Worm (Caenorhabditis elegans) whole organism, late embryonic: ENCODE data around the gene acs-11.

ENCODE experiments used
- C38D4.7 ChIP-seq: fragments of 200-800 bp; sonication (Bioruptor generic); optimal IDR thresholded peaks from 2 replicates; lab custom pipeline; 2018; ENCODE audit warnings: mild to moderate bottlenecking, missing genetic modification characterization, moderate library complexity, missing compliant biosample characterization
- K02D7.2 ChIP-seq: sonication (generic microtip); optimal IDR thresholded peaks from 2 replicates; lab custom pipeline; 2017; ENCODE audit warnings: mild to moderate bottlenecking, missing genetic modification characterization, missing compliant biosample characterization
- ceh-14 ChIP-seq: sonication (generic microtip); optimal IDR thresholded peaks from 2 replicates; lab custom pipeline; 2016; ENCODE audit warnings: missing genotype, missing genetic modification characterization, missing compliant biosample characterization
- ceh-18 ChIP-seq: sonication (generic microtip); optimal IDR thresholded peaks from 2 replicates; lab custom pipeline; 2016; ENCODE audit warnings: missing genetic modification characterization, missing compliant biosample characterization
- ceh-2 ChIP-seq: sonication (generic microtip); optimal IDR thresholded peaks from 2 replicates; lab custom pipeline; 2016; ENCODE audit warnings: missing genotype, missing genetic modification characterization, missing compliant biosample characterization
- ceh-22 ChIP-seq: sonication (generic microtip); optimal IDR thresholded peaks from 2 replicates; lab custom pipeline; 2017; ENCODE audit warnings: missing biosample characterization, missing genetic modification characterization
- ceh-30 ChIP-seq: fragments of 150-350 bp; optimal IDR thresholded peaks from 2 replicates; lab custom pipeline; 2014; ENCODE audit warnings: missing biosample characterization, missing genetic modification characterization
- ceh-31 ChIP-seq: sonication (generic microtip); optimal IDR thresholded peaks from 2 replicates; lab custom pipeline; 2016; ENCODE audit warnings: missing genetic modification characterization, missing compliant biosample characterization
- ceh-34 ChIP-seq: sonication (generic microtip); optimal IDR thresholded peaks from 2 replicates; lab custom pipeline; 2016; ENCODE audit warnings: mild to moderate bottlenecking, missing genetic modification characterization, missing compliant biosample characterization
- ceh-6 ChIP-seq: fragments of 200-800 bp; sonication (Bioruptor generic); optimal IDR thresholded peaks from 2 replicates; lab custom pipeline; 2018; ENCODE audit warnings: mild to moderate bottlenecking, missing genetic modification characterization, missing compliant biosample characterization
- ceh-9 ChIP-seq: sonication (generic microtip); optimal IDR thresholded peaks from 2 replicates; lab custom pipeline; 2016; ENCODE audit warnings: mild to moderate bottlenecking, missing genetic modification characterization, inconsistent platforms, missing compliant biosample characterization
- dmd-4 ChIP-seq: sonication (generic microtip); optimal IDR thresholded peaks from 2 replicates; lab custom pipeline; 2016; ENCODE audit warnings: borderline replicate concordance, missing genetic modification characterization, missing compliant biosample characterization
- dve-1 ChIP-seq: sonication (generic microtip); optimal IDR thresholded peaks from 2 replicates; lab custom pipeline; 2017; ENCODE audit warnings: antibody characterized with exemption, mild to moderate bottlenecking, missing genetic modification characterization, missing compliant biosample characterization
- elt-2 ChIP-seq: sonication (generic microtip); optimal IDR thresholded peaks from 2 replicates; lab custom pipeline; 2016; ENCODE audit warnings: missing genetic modification reagents, missing genetic modification characterization, missing compliant biosample characterization
- eyg-1 ChIP-seq: sonication (generic microtip); optimal IDR thresholded peaks from 2 replicates; lab custom pipeline; 2016; ENCODE audit warnings: missing genotype, missing genetic modification characterization, missing compliant biosample characterization
- fax-1 ChIP-seq: sonication (generic microtip); optimal IDR thresholded peaks from 2 replicates; lab custom pipeline; 2016; ENCODE audit warnings: missing genotype, missing genetic modification characterization, missing compliant biosample characterization
- fkh-6 ChIP-seq: sonication (generic microtip); optimal IDR thresholded peaks from 2 replicates; lab custom pipeline; 2016; ENCODE audit warnings: missing genetic modification characterization, missing compliant biosample characterization
- gmeb-2 ChIP-seq: sonication (generic microtip); optimal IDR thresholded peaks from 2 replicates; lab custom pipeline; 2016; ENCODE audit warnings: missing genetic modification characterization, inconsistent platforms, missing compliant biosample characterization
- hlh-13 ChIP-seq: fragments of 200-800 bp; sonication (Bioruptor generic); optimal IDR thresholded peaks from 2 replicates; lab custom pipeline; 2018; ENCODE audit warnings: mild to moderate bottlenecking, missing genetic modification characterization, missing compliant biosample characterization
- hlh-15 ChIP-seq: sonication (generic microtip); optimal IDR thresholded peaks from 2 replicates; lab custom pipeline; 2016; ENCODE audit warnings: missing genetic modification characterization, missing compliant biosample characterization
- hlh-6 ChIP-seq: sonication (generic microtip); optimal IDR thresholded peaks from 2 replicates; lab custom pipeline; 2016; ENCODE audit warnings: missing genotype, missing genetic modification characterization, missing compliant biosample characterization
- hlh-8 ChIP-seq: sonication (generic microtip); optimal IDR thresholded peaks from 2 replicates; lab custom pipeline; 2016; ENCODE audit warnings: missing genotype, missing genetic modification characterization, missing compliant biosample characterization
- lim-6 ChIP-seq: sonication (generic microtip); optimal IDR thresholded peaks from 2 replicates; lab custom pipeline; 2016; ENCODE audit warnings: missing genetic modification characterization, missing compliant biosample characterization
- madf-2 ChIP-seq: sonication (generic microtip); optimal IDR thresholded peaks from 2 replicates; lab custom pipeline; 2017; ENCODE audit warnings: missing genetic modification characterization, missing compliant biosample characterization
- nhr-232 ChIP-seq: sonication (generic microtip); optimal IDR thresholded peaks from 2 replicates; lab custom pipeline; 2016; ENCODE audit warnings: missing genetic modification characterization, missing compliant biosample characterization
- npax-4 ChIP-seq: sonication (generic microtip); optimal IDR thresholded peaks from 2 replicates; lab custom pipeline; 2016; ENCODE audit warnings: missing genetic modification characterization, missing compliant biosample characterization
- odd-2 ChIP-seq: sonication (generic microtip); optimal IDR thresholded peaks from 2 replicates; lab custom pipeline; 2017; ENCODE audit warnings: antibody characterized with exemption, mild to moderate bottlenecking, missing genetic modification characterization, missing compliant biosample characterization
- pag-3 ChIP-seq: sonication (generic microtip); optimal IDR thresholded peaks from 2 replicates; lab custom pipeline; 2016; ENCODE audit warnings: missing compliant biosample characterization, missing genetic modification characterization, borderline replicate concordance
- pros-1 ChIP-seq: fragments of 150-350 bp; optimal IDR thresholded peaks from 2 replicates; lab custom pipeline; 2014; ENCODE audit warnings: missing biosample characterization, missing genetic modification reagents, missing genetic modification characterization
- rnt-1 ChIP-seq: sonication (generic microtip); optimal IDR thresholded peaks from 2 replicates; lab custom pipeline; 2016; ENCODE audit warnings: missing genetic modification characterization, missing compliant biosample characterization
- sdc-2 ChIP-seq: sonication (generic microtip); optimal IDR thresholded peaks from 2 replicates; lab custom pipeline; 2016; ENCODE audit warnings: missing genotype, missing genetic modification characterization, missing compliant biosample characterization
- sox-4 ChIP-seq: sonication (generic microtip); optimal IDR thresholded peaks from 2 replicates; lab custom pipeline; 2017; ENCODE audit warnings: mild to moderate bottlenecking, missing genetic modification characterization, inconsistent platforms, missing compliant biosample characterization
- syd-9 ChIP-seq: sonication (generic microtip); optimal IDR thresholded peaks from 2 replicates; lab custom pipeline; 2016; ENCODE audit warnings: mild to moderate bottlenecking, missing genetic modification characterization, moderate library complexity, missing compliant biosample characterization
- tbx-2 ChIP-seq: sonication (generic microtip); optimal IDR thresholded peaks from 2 replicates; lab custom pipeline; 2016; ENCODE audit warnings: missing genetic modification characterization, missing compliant biosample characterization
- unc-3 ChIP-seq, 2 experiments: fragments of 200-800 bp in 1 of 2; sonication (Bioruptor generic) in 1 of 2; sonication (generic microtip) in 1 of 2; conservative IDR thresholded peaks in 1 of 2; optimal IDR thresholded peaks in 1 of 2; 2 replicates each; pipeline versions ENCODE4 v1.3.6 to Lab custom; 2016 to 2022; ENCODE audit warnings: missing compliant biosample characterization in 2 of 2, missing genetic modification characterization in 2 of 2, missing genetic modification reagents in 1 of 2
- unc-55 ChIP-seq: sonication (generic microtip); optimal IDR thresholded peaks from 2 replicates; lab custom pipeline; 2017; ENCODE audit warnings: missing biosample characterization, missing genetic modification reagents, missing genetic modification characterization
- unc-86 ChIP-seq: sonication (generic microtip); optimal IDR thresholded peaks from 2 replicates; lab custom pipeline; 2016; ENCODE audit warnings: missing genetic modification characterization, missing compliant biosample characterization
- zip-5 ChIP-seq: sonication (generic microtip); optimal IDR thresholded peaks from 2 replicates; lab custom pipeline; 2016; ENCODE audit warnings: missing genetic modification characterization, missing compliant biosample characterization
- ztf-16 ChIP-seq: sonication (generic microtip); optimal IDR thresholded peaks from 2 replicates; lab custom pipeline; 2017; ENCODE audit warnings: missing genetic modification characterization, missing compliant biosample characterization

The acs-11 gene

DNA sequence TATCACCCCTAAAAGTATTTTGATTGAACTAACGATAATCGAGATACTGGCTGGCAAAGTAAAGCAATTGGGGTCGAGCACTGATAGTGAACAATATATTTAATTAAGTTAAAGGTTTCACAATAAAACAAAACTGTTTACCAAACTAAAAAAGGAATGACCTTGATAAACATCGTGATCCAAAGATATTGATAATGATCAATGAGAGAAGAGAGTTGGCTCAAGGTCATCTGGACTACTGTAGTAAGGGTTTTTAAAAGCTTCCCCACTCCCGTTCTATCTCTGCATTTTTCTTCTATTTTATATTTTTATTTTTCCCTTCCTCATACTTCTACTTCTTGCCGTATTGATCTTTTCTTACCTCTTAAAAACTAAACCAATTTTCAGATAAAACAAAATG, 7.6 kb downstream of the acs-11 start, which contains the start of gene F41C3.2:
TSS of gene F41C3.2 (plus strand) at position 388 of the 400 bp plus-strand sequence.
- TF ChIP-seq unc-3 (GFP tag; conservative IDR thresholded peaks at IDR 0.05; lab: Robert Waterston, UW): no peak
- TF ChIP-seq unc-3 (tag; optimal IDR thresholded peaks at IDR 0.05; lab: Kevin White, UChicago): no peak
- TF ChIP-seq ceh-34: no peak
- TF ChIP-seq fkh-6: no peak
- no peak for TF ChIP-seq nhr-232 (tag; lab: Kevin White, UChicago)
- TF ChIP-seq sdc-2 (tag; lab: Kevin White, UChicago): no peak
- no peak for TF ChIP-seq odd-2 (tag; lab: Kevin White, UChicago)
- no peak for TF ChIP-seq ceh-6 (GFP tag; lab: Kevin White, UChicago)
- TF ChIP-seq unc-86: no peak
- TF ChIP-seq dmd-4 (tag; lab: Kevin White, UChicago): no peak
- TF ChIP-seq ceh-30: no peak
- no peak for TF ChIP-seq ceh-18

DNA sequence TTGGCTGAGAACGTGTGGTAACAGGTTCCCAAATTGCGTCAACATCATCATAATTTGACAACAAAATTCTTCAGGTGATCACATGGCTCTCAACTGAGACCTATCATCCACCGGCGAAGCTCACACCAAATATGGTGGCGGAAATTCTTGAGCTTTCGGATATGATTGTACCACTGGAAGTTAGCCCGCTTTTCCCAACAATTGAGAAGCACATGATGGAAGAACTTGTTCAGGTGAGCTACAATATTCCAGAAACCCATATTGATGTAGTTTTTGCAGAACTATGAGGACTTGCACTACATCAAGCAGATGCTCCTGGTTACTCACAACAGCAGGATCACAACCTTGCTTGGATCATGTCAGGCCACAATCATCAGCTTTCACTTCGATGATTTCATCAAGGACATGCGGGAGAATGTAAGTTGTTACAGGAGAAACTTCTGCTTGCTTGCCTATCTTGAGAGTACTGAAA, 10.4 kb downstream of the acs-11 start, which contains the start of gene F41C3.1:
TSS of gene F41C3.1 (plus strand) at position 51 of the 472 bp plus-strand sequence.
- TF ChIP-seq fax-1 (tag; lab: Kevin White, UChicago): no peak
- no peak for TF ChIP-seq ceh-2 (tag; lab: Kevin White, UChicago)
- TF ChIP-seq K02D7.2 (tag; lab: Kevin White, UChicago): no peak
- TF ChIP-seq rnt-1 (tag; lab: Kevin White, UChicago): no peak
- TF ChIP-seq ceh-14: no peak
- TF ChIP-seq hlh-15: no peak
- TF ChIP-seq ceh-6 (GFP tag; lab: Kevin White, UChicago): no peak
- no peak for TF ChIP-seq syd-9 (tag; lab: Kevin White, UChicago)
- no peak for TF ChIP-seq npax-4 (tag; lab: Kevin White, UChicago)
- no peak for TF ChIP-seq sox-4 (tag; lab: Kevin White, UChicago)
- TF ChIP-seq ceh-30: no peak
- TF ChIP-seq nhr-232 (tag; lab: Kevin White, UChicago): no peak
- no peak for TF ChIP-seq ceh-22 (tag; lab: Kevin White, UChicago)
- no peak for TF ChIP-seq unc-55 (GFP tag; lab: Kevin White, UChicago)
- TF ChIP-seq odd-2 (tag; lab: Kevin White, UChicago): no peak
- TF ChIP-seq C38D4.7 (GFP tag; lab: Kevin White, UChicago): no peak

DNA sequence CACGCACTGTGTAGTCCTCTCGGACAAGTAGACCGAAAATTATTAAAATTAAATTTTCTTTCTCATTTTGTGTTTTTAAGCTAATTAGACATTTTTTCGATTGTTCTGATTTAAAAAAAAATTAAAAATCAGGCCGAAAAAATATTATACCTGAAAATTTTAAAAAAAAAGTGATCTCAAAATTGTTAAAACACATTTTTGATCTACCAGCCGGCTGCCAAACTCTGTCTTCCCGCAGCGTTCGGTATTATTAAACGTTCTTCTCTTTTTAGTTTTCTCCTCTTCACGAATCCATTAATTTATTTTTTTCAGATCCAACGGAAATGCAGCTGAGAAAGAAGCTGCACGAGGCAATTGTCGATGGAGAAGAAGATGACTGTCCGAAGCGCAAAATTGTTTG, 11.2 kb downstream of the acs-11 start, which contains the start of gene C27D9.1:
TSS of gene C27D9.1 (plus strand) at position 281 of the 400 bp plus-strand sequence.
- no peak for TF ChIP-seq zip-5
- TF ChIP-seq tbx-2 (tag; lab: Kevin White, UChicago): no peak
- TF ChIP-seq ceh-31 (tag; lab: Kevin White, UChicago): no peak
- TF ChIP-seq rnt-1 (tag; lab: Kevin White, UChicago): no peak
- no peak for TF ChIP-seq ztf-16 (tag; lab: Kevin White, UChicago)
- no peak for TF ChIP-seq K02D7.2 (tag; lab: Kevin White, UChicago)
- no peak for TF ChIP-seq ceh-22 (tag; lab: Kevin White, UChicago)
- no peak for TF ChIP-seq elt-2
- no peak for TF ChIP-seq pros-1
- TF ChIP-seq madf-2 (tag; lab: Kevin White, UChicago): no peak
- no peak for TF ChIP-seq gmeb-2 (tag; lab: Kevin White, UChicago)
- TF ChIP-seq hlh-13 (GFP tag; lab: Kevin White, UChicago): no peak
- no peak for TF ChIP-seq hlh-6 (tag; lab: Kevin White, UChicago)

DNA sequence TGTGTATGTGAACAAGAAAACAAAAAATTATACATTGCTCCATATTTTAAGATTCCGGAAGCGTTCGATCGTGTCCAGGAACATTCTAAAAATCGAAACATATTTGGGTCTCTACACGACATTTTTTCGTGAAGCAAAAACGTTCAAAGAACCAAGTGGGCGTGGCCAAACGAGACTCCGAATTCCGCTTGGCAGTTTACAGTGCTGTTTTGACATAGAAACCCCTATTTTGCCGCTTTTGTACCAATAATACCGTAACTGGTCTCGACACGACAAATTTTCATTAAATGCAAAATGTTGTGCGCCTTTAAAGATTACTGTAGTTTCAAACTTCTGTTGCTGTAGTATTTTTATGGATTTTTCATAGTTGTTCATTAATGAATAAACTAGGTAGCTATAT, 13.7 kb downstream of the acs-11 start:
- no peak for TF ChIP-seq eyg-1 (tag; lab: Kevin White, UChicago)
- no peak for TF ChIP-seq dve-1 (tag; lab: Kevin White, UChicago)
- TF ChIP-seq ceh-9 (tag; lab: Kevin White, UChicago): no peak
- no peak for TF ChIP-seq lim-6 (tag; lab: Kevin White, UChicago)
- TF ChIP-seq pag-3 (tag; lab: Kevin White, UChicago): no peak
- no peak for TF ChIP-seq hlh-8 (tag; lab: Kevin White, UChicago)
- TF ChIP-seq, all 69 proteins: peak for 0
